Worm (Caenorhabditis elegans) whole organism, dauer: ENCODE measurements around the gene F23D12.10.

Experiments
- unc-62 ChIP-seq: sonication (generic microtip); optimal IDR thresholded peaks from 2 replicates; lab custom pipeline; 2017; ENCODE audit warnings: missing biosample characterization, missing genetic modification reagents, missing genetic modification characterization

F23D12.10 gene

ce11 chrX:14415641-14416040 is at the start of gene F23D12.10:
Gene F23D12.10 (minus strand): TSS chrX:14415741.
- TF ChIP-seq unc-62 (GFP tag; lab: Kevin White, UChicago) = no peak

ce11 chrX:14464513-14464912 is 49.0 kb upstream of the F23D12.10 start, which contains the start of gene M163.7:
Gene M163.7 (plus strand): TSS chrX:14464813.
- TF ChIP-seq unc-62 (GFP tag; lab: Kevin White, UChicago) = no peak

ce11 chrX:14460412-14460811 is 44.9 kb upstream of the F23D12.10 start, which contains the start of gene Y66C5A.2:
Gene Y66C5A.2 (plus strand): TSS chrX:14460712.
- TF ChIP-seq unc-62 (GFP tag; lab: Kevin White, UChicago) = no peak

ce11 chrX:14455419-14455818 is 39.9 kb upstream of the F23D12.10 start, which contains the start of gene Y66C5A.1:
Gene Y66C5A.1 (minus strand): TSS chrX:14455519.
- no peak for TF ChIP-seq unc-62 (GFP tag; lab: Kevin White, UChicago)

ce11 chrX:14453735-14454134 is 38.2 kb upstream of the F23D12.10 start, which contains the start of gene F23D12.7:
Gene F23D12.7 (minus strand): TSS chrX:14453835.
- TF ChIP-seq unc-62 (GFP tag; lab: Kevin White, UChicago) = no peak

- TF ChIP-seq unc-62 (GFP tag; lab: Kevin White, UChicago) = no peak
These were observed 32.4 kb upstream of the F23D12.10 start, which contains the start of gene jmjd-3.2 for ce11 chrX:14447910-14448309. Gene jmjd-3.2 (plus strand): TSS chrX:14448210.

ce11 chrX:14447498-14447897 is 32.0 kb upstream of the F23D12.10 start:
- TF ChIP-seq unc-62 (GFP tag; lab: Kevin White, UChicago) = no peak

- no peak for TF ChIP-seq unc-62 (GFP tag; lab: Kevin White, UChicago)
These were observed 29.2 kb upstream of the F23D12.10 start, which contains the start of gene F23D12.4 for ce11 chrX:14444701-14445100. Gene F23D12.4 (plus strand): TSS chrX:14445001.

ce11 chrX:14442321-14442720 is 26.8 kb upstream of the F23D12.10 start, which contains the start of gene F23D12.3:
Gene F23D12.3 (plus strand): TSS chrX:14442621.
- no peak for TF ChIP-seq unc-62 (GFP tag; lab: Kevin White, UChicago)

- TF ChIP-seq unc-62 (GFP tag; lab: Kevin White, UChicago) = no peak
These were observed 20.2 kb upstream of the F23D12.10 start for ce11 chrX:14435648-14436155.

ce11 chrX:14430436-14430835 is 14.9 kb upstream of the F23D12.10 start:
- no peak for TF ChIP-seq unc-62 (GFP tag; lab: Kevin White, UChicago)

ce11 chrX:14428052-14428451 is 12.5 kb upstream of the F23D12.10 start, which contains the start of gene F23D12.1:
Gene F23D12.1 (minus strand): TSS chrX:14428152.
- no peak for TF ChIP-seq unc-62 (GFP tag; lab: Kevin White, UChicago)

- no peak for TF ChIP-seq unc-62 (GFP tag; lab: Kevin White, UChicago)
These were observed 9.1 kb upstream of the F23D12.10 start, which contains the start of gene F23D12.11 for ce11 chrX:14424673-14425072. Gene F23D12.11 (minus strand): TSS chrX:14424751.

- TF ChIP-seq unc-62 (GFP tag; lab: Kevin White, UChicago) = no peak
These were observed 8.6 kb upstream of the F23D12.10 start for ce11 chrX:14424186-14424585.

ce11 chrX:14423105-14423504 is 7.6 kb upstream of the F23D12.10 start, which contains the start of gene fipr-3:
Gene fipr-3 (plus strand): TSS chrX:14423405.
- TF ChIP-seq unc-62 (GFP tag; lab: Kevin White, UChicago) = no peak

ce11 chrX:14421529-14421982 is 6.0 kb upstream of the F23D12.10 start, which contains the start of gene F23D12.2:
Gene F23D12.2 (minus strand): TSS chrX:14421579.
- TF ChIP-seq unc-62 (GFP tag; lab: Kevin White, UChicago) = no peak

- TF ChIP-seq unc-62 (GFP tag; lab: Kevin White, UChicago) = no peak
These were observed 2.8 kb downstream of the F23D12.10 start, which contains the start of gene fbxa-179 for ce11 chrX:14412774-14413173. Gene fbxa-179 (minus strand): TSS chrX:14412874.
